Fruit fly (Drosophila melanogaster): ENCODE measurements around the gene RFeSP.

Gene RFeSP

DNA sequence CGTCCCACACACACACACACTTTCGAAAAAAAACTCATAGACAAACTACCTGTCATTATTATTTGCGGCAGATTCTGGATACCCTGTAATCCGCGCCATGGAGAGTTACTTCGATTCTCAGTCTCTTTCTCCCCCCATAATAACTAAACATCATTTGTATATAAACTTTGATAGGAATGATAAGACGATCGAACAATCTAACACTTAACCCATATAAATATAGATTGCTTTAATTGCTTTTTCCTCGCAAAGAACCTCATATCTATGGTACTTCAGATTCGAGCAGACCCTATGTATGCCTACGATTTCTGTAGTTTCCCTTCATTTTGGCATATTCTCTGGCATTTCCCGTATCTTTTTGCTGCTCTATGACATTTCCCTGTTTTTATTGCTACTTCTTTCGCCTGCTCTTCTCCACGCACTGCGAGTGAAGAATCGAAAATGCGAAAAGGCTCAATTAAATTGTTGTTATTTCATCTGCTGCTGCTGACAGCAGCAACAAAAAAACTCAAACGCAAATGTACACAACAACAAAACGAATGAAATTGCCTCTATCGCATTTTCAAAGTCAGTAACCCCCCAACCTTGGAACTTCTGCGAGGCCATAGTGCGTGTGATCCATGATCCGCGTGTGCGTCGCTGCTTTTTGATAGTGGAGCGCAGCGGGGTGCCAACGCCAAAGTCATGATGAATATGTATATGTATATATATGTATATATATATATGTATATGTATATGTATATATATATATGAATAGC is 20.3 kb upstream of the RFeSP start (continued):
- TF ChIP-seq CG5180 (GFP tag; optimal IDR thresholded peaks at IDR 0.05) (no peak), mld (GFP tag; IDR thresholded peaks at IDR 0.05; ENCODE audit: partially characterized antibody) (no peak), maf-S (GFP tag; optimal IDR thresholded peaks at IDR 0.05) (peak; percentile 76), gce (GFP tag; IDR thresholded peaks at IDR 0.05) (no peak), Rfx (GFP tag; IDR thresholded peaks at IDR 0.05) (peak; percentile 94), croc (GFP tag; conservative IDR thresholded peaks at IDR 0.05) (no peak), CG3281 (GFP tag; optimal IDR thresholded peaks at IDR 0.05) (peak; percentile 89), grau (tag; optimal IDR thresholded peaks at IDR 0.05) (peak; percentile 80), cad (GFP tag; optimal IDR thresholded peaks at IDR 0.05) (no peak), exex (tag; optimal IDR thresholded peaks at IDR 0.05) (peak; percentile 89), HLH3B (GFP tag; IDR thresholded peaks at IDR 0.05) (0 out of 2 replicates have a peak, but pooled peaks have one; percentile 17), CG18262 (tag; optimal IDR thresholded peaks at IDR 0.05) (peak; percentile 5), H15 (GFP tag; IDR thresholded peaks at IDR 0.05) (peak; percentile 59; the same call in 1 of the 3 replicates), scrt (GFP tag; optimal IDR thresholded peaks at IDR 0.05) (peak; percentile 71), CG11695 (GFP tag; IDR thresholded peaks at IDR 0.05) (peak; percentile 67), CG31224 (GFP tag; IDR thresholded peaks at IDR 0.05) (peak; percentile 80), PHDP (tag; optimal IDR thresholded peaks at IDR 0.05) (peak; percentile 81), C15 (GFP tag; IDR thresholded peaks at IDR 0.05) (peak; percentile 86), CG12104 (GFP tag; optimal IDR thresholded peaks at IDR 0.05) (peak; percentile 7), Atf6 (GFP tag; IDR thresholded peaks at IDR 0.05) (peak; percentile 90), Jarid2 (GFP tag; optimal IDR thresholded peaks at IDR 0.05) (peak; percentile 45), hth (optimal IDR thresholded peaks at IDR 0.05) (no peak), CG18619 (GFP tag; optimal IDR thresholded peaks at IDR 0.05) (peak; percentile 67), CG3163 (GFP tag; optimal IDR thresholded peaks at IDR 0.05) (peak; percentile 53), jumu (GFP tag; optimal IDR thresholded peaks at IDR 0.05) (peak; percentile 67), ato (GFP tag; IDR thresholded peaks at IDR 0.05; ENCODE audit: partially characterized antibody) (no peak), Med (GFP tag) (peak; percentile 97), dm (GFP tag; optimal IDR thresholded peaks at IDR 0.05) (peak; percentile 29), HLH54F (GFP tag; optimal IDR thresholded peaks at IDR 0.05) (peak; percentile 89), CG17361 (GFP tag; IDR thresholded peaks at IDR 0.05) (peak; percentile 45; the same call in 1 of the 3 replicates), NfI (GFP tag; optimal IDR thresholded peaks at IDR 0.05) (peak; percentile 64), CG10147 (GFP tag; optimal IDR thresholded peaks at IDR 0.05) (peak; percentile 71), ab (GFP tag; optimal IDR thresholded peaks at IDR 0.05) (peak; percentile 64), cas (GFP tag; IDR thresholded peaks at IDR 0.05) (peak; percentile 51; the same call in 1 of the 2 replicates), org-1 (GFP tag; optimal IDR thresholded peaks at IDR 0.05) (peak; percentile 55), slbo (GFP tag; IDR thresholded peaks at IDR 0.05) (peak; percentile 93), CG17568 (GFP tag; optimal IDR thresholded peaks at IDR 0.05) (peak; percentile 6), Optix (GFP tag; IDR thresholded peaks at IDR 0.05) (no peak), CHES-1-like (GFP tag; optimal IDR thresholded peaks at IDR 0.05) (peak; percentile 82), sqz (GFP tag; optimal IDR thresholded peaks at IDR 0.05) (no peak), gsb (GFP tag; IDR thresholded peaks at IDR 0.05) (peak; percentile 81), abd-A (tag; optimal IDR thresholded peaks at IDR 0.05) (no peak), CG16813 (GFP tag; IDR thresholded peaks at IDR 0.05; ENCODE audit: partially characterized antibody) (no peak), Dref (GFP tag; IDR thresholded peaks at IDR 0.05) (no peak), tgo (GFP tag; IDR thresholded peaks at IDR 0.05) (peak; percentile 76), HHEX (GFP tag; optimal IDR thresholded peaks at IDR 0.05) (peak; percentile 82), mam (GFP tag; optimal IDR thresholded peaks at IDR 0.05) (peak; percentile 95), salm (tag; optimal IDR thresholded peaks at IDR 0.05) (no peak), bigmax (GFP tag; optimal IDR thresholded peaks at IDR 0.05) (peak; percentile 4), Dll (GFP tag; IDR thresholded peaks at IDR 0.05; ENCODE audit: partially characterized antibody) (no peak)

All from whole organism, embryonic.